Fruit fly (Drosophila melanogaster) whole organism, embryonic: ENCODE results near the gene bor.

Experiments
- CG11093 ChIP-seq: fragments of 200-800 bp; sonication (Bioruptor generic); IDR thresholded peaks from 3 replicates; pipeline ENCODE4 v1.3.6; 2022; ENCODE audit warnings: missing biosample characterization, missing genetic modification characterization
- CG11695 ChIP-seq: fragments of 200-800 bp; sonication (Bioruptor generic); IDR thresholded peaks from 3 replicates; pipeline ENCODE4 v1.3.6; 2022; ENCODE audit warnings: missing biosample characterization, missing genetic modification characterization
- CG15073 ChIP-seq: fragments of 200-800 bp; sonication (Bioruptor generic); optimal IDR thresholded peaks from 2 replicates; lab custom pipeline; 2016; ENCODE audit warnings: missing biosample characterization, missing genetic modification characterization
- CG18011 ChIP-seq: fragments of 200-800 bp; sonication (Bioruptor generic); optimal IDR thresholded peaks from 2 replicates; lab custom pipeline; 2017; ENCODE audit warnings: missing biosample characterization, missing genetic modification characterization, mild to moderate bottlenecking, moderate library complexity, missing genotype
- CG18619 ChIP-seq: fragments of 200-800 bp; sonication (Bioruptor generic); optimal IDR thresholded peaks from 3 replicates; lab custom pipeline; 2017; ENCODE audit warnings: missing biosample characterization, mild to moderate bottlenecking, missing genetic modification characterization
- CG2889 ChIP-seq: fragments of 200-800 bp; sonication (Bioruptor generic); IDR thresholded peaks from 3 replicates; pipeline ENCODE4 v1.3.6; 2022; ENCODE audit warnings: missing biosample characterization, missing genetic modification characterization
- CG30020 ChIP-seq: fragments of 200-800 bp; optimal IDR thresholded peaks from 2 replicates; lab custom pipeline; 2019; ENCODE audit warnings: missing biosample characterization, mild to moderate bottlenecking, missing genetic modification characterization, moderate library complexity
- CG4360 ChIP-seq: fragments of 200-800 bp; sonication (Bioruptor generic); IDR thresholded peaks from 2 replicates; pipeline ENCODE4 v1.3.6; 2022; ENCODE audit warnings: missing biosample characterization, missing genetic modification characterization
- CG7963 ChIP-seq: fragments of 200-800 bp; sonication (Bioruptor generic); IDR thresholded peaks from 3 replicates; pipeline ENCODE4 v1.3.6; 2022; ENCODE audit warnings: missing biosample characterization, missing genetic modification characterization; ENCODE audit not compliant: partially characterized antibody
- CG9437 ChIP-seq: fragments of 200-800 bp; sonication (Bioruptor generic); optimal IDR thresholded peaks from 2 replicates; lab custom pipeline; 2018; ENCODE audit warnings: missing biosample characterization, mild to moderate bottlenecking, missing genetic modification characterization
- CG9932 ChIP-seq: fragments of 200-800 bp; sonication (Bioruptor generic); IDR thresholded peaks from 2 replicates; pipeline ENCODE4 v1.3.6; 2022; ENCODE audit warnings: missing biosample characterization, missing genetic modification characterization
- CHES-1-like ChIP-seq: fragments of 200-800 bp; sonication (Bioruptor generic); optimal IDR thresholded peaks from 2 replicates; lab custom pipeline; 2016; ENCODE audit warnings: missing biosample characterization, missing genetic modification characterization
- Dad ChIP-seq: fragments of 200-800 bp; sonication (Bioruptor generic); optimal IDR thresholded peaks from 3 replicates; lab custom pipeline; 2016; ENCODE audit warnings: missing biosample characterization, missing genetic modification characterization
- E2f2 ChIP-seq: fragments of 200-800 bp; sonication (Bioruptor generic); IDR thresholded peaks from 2 replicates; pipeline ENCODE4 v1.3.6; 2022; ENCODE audit warnings: missing biosample characterization, missing genetic modification characterization
- GATAe ChIP-seq: fragments of 200-800 bp; sonication (Bioruptor generic); conservative IDR thresholded peaks from 2 replicates; pipeline ENCODE4 v1.3.6; 2022; ENCODE audit warnings: missing biosample characterization, missing genetic modification characterization
- HLH3B ChIP-seq: fragments of 200-800 bp; sonication (Bioruptor generic); IDR thresholded peaks from 2 replicates; pipeline ENCODE4 v1.3.6; 2022; ENCODE audit warnings: missing biosample characterization, missing genetic modification characterization
- HmgZ ChIP-seq: fragments of 200-800 bp; sonication (Bioruptor generic); optimal IDR thresholded peaks from 2 replicates; lab custom pipeline; 2018; ENCODE audit warnings: missing biosample characterization, mild to moderate bottlenecking, missing genetic modification characterization
- Hr51 ChIP-seq, 2 experiments: fragments of 200-800 bp; sonication (Bioruptor generic); optimal IDR thresholded peaks; 2 replicates in 1 of 2; 3 replicates in 1 of 2; lab custom pipeline; 2016 to 2018; ENCODE audit warnings: missing biosample characterization in 2 of 2, missing genetic modification characterization in 2 of 2, mild to moderate bottlenecking in 1 of 2, moderate library complexity in 1 of 2
- Lpt ChIP-seq: fragments of >200 bp; optimal IDR thresholded peaks from 2 replicates; lab custom pipeline; 2018; ENCODE audit warnings: missing biosample characterization, missing genetic modification characterization
- NfI ChIP-seq: fragments of 200-800 bp; sonication (Bioruptor generic); optimal IDR thresholded peaks from 3 replicates; lab custom pipeline; 2018; ENCODE audit warnings: missing biosample characterization, mild to moderate bottlenecking, missing genetic modification characterization, moderate library complexity
- Rfx ChIP-seq: fragments of 200-800 bp; sonication (Bioruptor generic); IDR thresholded peaks from 2 replicates; pipeline ENCODE4 v1.3.6; 2022; ENCODE audit warnings: missing biosample characterization, missing genetic modification characterization
- Six4 ChIP-seq: fragments of 200-800 bp; sonication (Bioruptor generic); optimal IDR thresholded peaks from 2 replicates; lab custom pipeline; 2016; ENCODE audit warnings: missing biosample characterization, missing genetic modification characterization
- Vsx1 ChIP-seq: fragments of 200-800 bp; sonication (Bioruptor generic); optimal IDR thresholded peaks from 2 replicates; lab custom pipeline; 2017; ENCODE audit warnings: missing biosample characterization, mild to moderate bottlenecking, missing genetic modification characterization, missing genetic modification reagents
- ap ChIP-seq: fragments of 200-800 bp; sonication (Bioruptor generic); IDR thresholded peaks from 2 replicates; pipeline ENCODE4 v1.3.6; 2022; ENCODE audit warnings: missing biosample characterization, missing genetic modification characterization
- ara ChIP-seq: fragments of 200-800 bp; sonication (Bioruptor generic); IDR thresholded peaks from 2 replicates; pipeline ENCODE4 v1.3.6; 2022; ENCODE audit warnings: missing biosample characterization, missing genetic modification characterization
- chm ChIP-seq: fragments of 200-800 bp; sonication (Bioruptor generic); IDR thresholded peaks from 2 replicates; pipeline ENCODE4 v1.3.6; 2022; ENCODE audit warnings: missing biosample characterization, missing genetic modification characterization
- ci ChIP-seq: fragments of 200-800 bp; sonication (Bioruptor generic); IDR thresholded peaks from 3 replicates; pipeline ENCODE4 v1.3.6; 2022; ENCODE audit warnings: missing biosample characterization, missing genetic modification characterization
- da ChIP-seq: fragments of 200-800 bp; sonication (Bioruptor generic); optimal IDR thresholded peaks from 2 replicates; lab custom pipeline; 2016; ENCODE audit warnings: missing biosample characterization, missing genetic modification characterization
- dpn ChIP-seq, 2 experiments: fragments of 200-800 bp; sonication (Bioruptor generic); optimal IDR thresholded peaks; 3 replicates each; lab custom pipeline; 2016; ENCODE audit warnings: missing biosample characterization in 2 of 2, missing genetic modification characterization in 2 of 2
- en ChIP-seq: fragments of 200-800 bp; sonication (Bioruptor generic); optimal IDR thresholded peaks from 2 replicates; lab custom pipeline; 2016; ENCODE audit warnings: missing biosample characterization, missing genetic modification characterization
- esg ChIP-seq: fragments of 200-800 bp; sonication (Bioruptor generic); conservative IDR thresholded peaks from 2 replicates; pipeline ENCODE4 v1.3.6; 2022; ENCODE audit warnings: missing biosample characterization, missing genetic modification characterization
- fd102C ChIP-seq: fragments of 200-800 bp; sonication (Bioruptor generic); optimal IDR thresholded peaks from 2 replicates; lab custom pipeline; 2018; ENCODE audit warnings: missing biosample characterization, mild to moderate bottlenecking, missing genetic modification characterization, moderate library complexity
- fu2 ChIP-seq: fragments of 200-800 bp; sonication (Bioruptor generic); optimal IDR thresholded peaks from 2 replicates; lab custom pipeline; 2016; ENCODE audit warnings: missing biosample characterization, missing genetic modification characterization
- grau ChIP-seq: fragments of 200-800 bp; optimal IDR thresholded peaks from 3 replicates; lab custom pipeline; 2019; ENCODE audit warnings: missing biosample characterization, mild to moderate bottlenecking, missing genetic modification characterization, moderate library complexity
- lilli ChIP-seq: fragments of 200-800 bp; sonication (Bioruptor generic); optimal IDR thresholded peaks from 3 replicates; lab custom pipeline; 2016; ENCODE audit warnings: missing biosample characterization, missing genetic modification characterization
- oc ChIP-seq: fragments of 200-800 bp; sonication (Bioruptor generic); optimal IDR thresholded peaks from 2 replicates; lab custom pipeline; 2018; ENCODE audit warnings: missing biosample characterization, mild to moderate bottlenecking, missing genetic modification characterization, moderate library complexity
- org-1 ChIP-seq: fragments of 200-800 bp; sonication (Bioruptor generic); optimal IDR thresholded peaks from 2 replicates; lab custom pipeline; 2017; ENCODE audit warnings: missing biosample characterization, missing genetic modification characterization
- pan ChIP-seq, 4 experiments: fragments of >200 bp in 3 of 4; fragments of 200-800 bp in 1 of 4; sonication (Bioruptor generic) in 1 of 4; optimal IDR thresholded peaks in 3 of 4; IDR thresholded peaks in 1 of 4; 2 replicates each; pipeline versions ENCODE4 v1.3.6 to Lab custom; 2017 to 2022; ENCODE audit warnings: missing biosample characterization in 2 of 4, missing genetic modification characterization in 2 of 4, mixed read lengths in 1 of 4
- pfk ChIP-seq: fragments of 200-800 bp; sonication (Bioruptor generic); optimal IDR thresholded peaks from 2 replicates; lab custom pipeline; 2018; ENCODE audit warnings: missing biosample characterization, mild to moderate bottlenecking, missing genetic modification characterization, moderate library complexity
- pita ChIP-seq: fragments of 200-800 bp; sonication (Bioruptor generic); optimal IDR thresholded peaks from 2 replicates; lab custom pipeline; 2017; ENCODE audit warnings: missing biosample characterization, mild to moderate bottlenecking, missing genetic modification characterization
- run ChIP-seq: fragments of 200-800 bp; sonication (Bioruptor generic); optimal IDR thresholded peaks from 3 replicates; lab custom pipeline; 2018; ENCODE audit warnings: missing biosample characterization, mild to moderate bottlenecking, missing genetic modification characterization
- salm ChIP-seq: fragments of 200-800 bp; sonication (Bioruptor generic); optimal IDR thresholded peaks from 2 replicates; lab custom pipeline; 2018; ENCODE audit warnings: missing biosample characterization, mild to moderate bottlenecking, missing genetic modification characterization
- sens-2 ChIP-seq: fragments of 200-800 bp; sonication (Bioruptor generic); IDR thresholded peaks from 2 replicates; pipeline ENCODE4 v1.3.6; 2022; ENCODE audit warnings: missing biosample characterization, missing genetic modification characterization
- slp2 ChIP-seq: fragments of 200-800 bp; sonication (Bioruptor generic); optimal IDR thresholded peaks from 2 replicates; lab custom pipeline; 2016; ENCODE audit warnings: missing biosample characterization, missing genetic modification characterization
- sob ChIP-seq: fragments of 200-800 bp; sonication (Bioruptor generic); IDR thresholded peaks from 2 replicates; pipeline ENCODE4 v1.3.6; 2022; ENCODE audit warnings: missing biosample characterization, missing genetic modification characterization
- tap ChIP-seq: fragments of 200-800 bp; optimal IDR thresholded peaks from 3 replicates; lab custom pipeline; 2019; ENCODE audit warnings: missing biosample characterization, mild to moderate bottlenecking, missing genetic modification characterization, moderate library complexity
- tll ChIP-seq, 2 experiments: fragments of 200-800 bp in 1 of 2; fragments of >200 bp in 1 of 2; sonication (Bioruptor generic) in 1 of 2; optimal IDR thresholded peaks; 2 replicates each; lab custom pipeline; 2017 to 2019; ENCODE audit warnings: missing biosample characterization in 2 of 2, missing genetic modification characterization in 2 of 2, mild to moderate bottlenecking in 1 of 2, moderate library complexity in 1 of 2
- toy ChIP-seq: fragments of 200-800 bp; sonication (Bioruptor generic); IDR thresholded peaks from 2 replicates; pipeline ENCODE4 v1.3.6; 2022; ENCODE audit warnings: missing biosample characterization, missing genetic modification characterization
- yki ChIP-seq: fragments of >200 bp; optimal IDR thresholded peaks from 3 replicates; lab custom pipeline; 2018

The bor gene

dm6 chr3R:16309302-16310080 is 45.6 kb upstream of the bor start (continued):
- TF ChIP-seq pan (optimal IDR thresholded peaks at IDR 0.05; lab: Kevin White, UChicago) (no peak), pan (GFP tag; optimal IDR thresholded peaks at IDR 0.05 in 1 of 2, IDR thresholded peaks at IDR 0.05 in 1 of 2) (peak in 1 of 2 experiments; percentile 38), tll (GFP tag; optimal IDR thresholded peaks at IDR 0.05; lab: Kevin White, UChicago) (no peak), CG11093 (GFP tag; lab: Robert Waterston, UW) (no peak), ara (GFP tag; lab: Robert Waterston, UW) (peak; percentile 37; the same call in 1 of the 2 replicates), da (no peak), CG30020 (tag; lab: Kevin White, UChicago) (no peak), HLH3B (GFP tag; lab: Robert Waterston, UW) (no peak), tap (tag; lab: Kevin White, UChicago) (no peak), NfI (GFP tag; lab: Kevin White, UChicago) (no peak), CG18619 (GFP tag; lab: Kevin White, UChicago) (no peak), Lpt (GFP tag; lab: Kevin White, UChicago) (no peak), E2f2 (GFP tag; lab: Robert Waterston, UW) (peak; percentile 24; the same call in 1 of the 2 replicates), slp2 (no peak), CG15073 (GFP tag; lab: Kevin White, UChicago) (no peak), Rfx (peak; percentile 65), GATAe (GFP tag; lab: Robert Waterston, UW) (no peak), toy (GFP tag; lab: Robert Waterston, UW) (no peak), sens-2 (GFP tag; lab: Robert Waterston, UW) (no peak), dpn (GFP tag; optimal IDR thresholded peaks at IDR 0.05; lab: Kevin White, UChicago) (peak in 1 of 2 experiments; percentile 36), CHES-1-like (GFP tag; lab: Kevin White, UChicago) (peak; percentile 27), CG18011 (GFP tag; lab: Kevin White, UChicago) (no peak), grau (peak; percentile 29), CG7963 (GFP tag; lab: Robert Waterston, UW) (0 out of 3 replicates have a peak, but pooled peaks have one; percentile 31), ci (no peak), CG9932 (GFP tag; lab: Robert Waterston, UW) (no peak; the same call in 1 of the 2 replicates), Dad (GFP tag; lab: Kevin White, UChicago) (no peak), fd102C (GFP tag; lab: Kevin White, UChicago) (no peak), Six4 (no peak), lilli (GFP tag; lab: Kevin White, UChicago) (peak; percentile 30), en (no peak), CG2889 (GFP tag; lab: Robert Waterston, UW) (no peak), pfk (GFP tag; lab: Kevin White, UChicago) (no peak), ap (GFP tag; lab: Robert Waterston, UW) (no peak), CG4360 (GFP tag; lab: Robert Waterston, UW) (no peak), CG11695 (GFP tag; lab: Robert Waterston, UW) (0 out of 3 replicates have a peak, but pooled peaks have one; percentile 29), salm (tag; lab: Kevin White, UChicago) (no peak), Vsx1 (GFP tag; lab: Kevin White, UChicago) (no peak), CG9437 (GFP tag; lab: Kevin White, UChicago) (peak; percentile 13), yki (lab: Kevin White, UChicago) (no peak), org-1 (no peak), pita (GFP tag; lab: Kevin White, UChicago) (no peak), fu2 (GFP tag; lab: Kevin White, UChicago) (no peak), chm (GFP tag; lab: Robert Waterston, UW) (no peak), Hr51 (GFP tag; optimal IDR thresholded peaks at IDR 0.05; lab: Kevin White, UChicago) (no peak), oc (tag; lab: Kevin White, UChicago) (no peak), esg (GFP tag; lab: Robert Waterston, UW) (no peak), sob (peak; percentile 45; the same call in 1 of the 2 replicates), run (tag; lab: Kevin White, UChicago) (no peak), HmgZ (no peak)
